Fruit fly (Drosophila melanogaster): ENCODE results near the gene CG15211.
A peak's percentile ranks its signal among the peaks of the same experiment; 100 is the strongest.

The CG15211 gene

DNA sequence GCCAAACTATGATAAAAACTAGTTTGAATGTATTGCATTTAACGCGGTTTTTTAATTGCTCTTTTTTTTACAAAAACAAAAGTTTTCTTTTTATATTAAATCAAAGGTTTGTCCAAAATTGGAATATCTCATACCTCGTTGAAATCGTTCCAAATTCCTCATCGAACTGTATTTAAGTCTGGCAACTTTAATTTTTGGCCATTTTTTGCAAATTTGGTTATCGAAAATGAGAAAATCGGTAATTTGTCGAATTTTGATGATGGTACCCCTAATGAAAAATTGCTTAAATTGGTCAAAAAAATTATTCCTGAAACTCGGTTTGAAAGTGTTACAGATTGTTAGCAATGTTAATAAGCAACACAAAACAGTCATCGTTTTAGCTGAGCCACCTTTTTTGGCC lies 15.0 kb downstream of the CG15211 start:
- no peak for TF ChIP-seq CG34406 (GFP tag; optimal IDR thresholded peaks at IDR 0.05)
- TF ChIP-seq Sox14 (GFP tag; optimal IDR thresholded peaks at IDR 0.05) = no peak
- no peak for TF ChIP-seq Met (GFP tag; optimal IDR thresholded peaks at IDR 0.05)
- no peak for TF ChIP-seq dac (GFP tag; optimal IDR thresholded peaks at IDR 0.05)
- TF ChIP-seq spab (GFP tag; optimal IDR thresholded peaks at IDR 0.05) = no peak
- no peak for TF ChIP-seq CG10631 (GFP tag; optimal IDR thresholded peaks at IDR 0.05)
- no peak for TF ChIP-seq CG9139 (GFP tag; optimal IDR thresholded peaks at IDR 0.05)
- no peak for TF ChIP-seq Ets21C (GFP tag; optimal IDR thresholded peaks at IDR 0.05)

DNA sequence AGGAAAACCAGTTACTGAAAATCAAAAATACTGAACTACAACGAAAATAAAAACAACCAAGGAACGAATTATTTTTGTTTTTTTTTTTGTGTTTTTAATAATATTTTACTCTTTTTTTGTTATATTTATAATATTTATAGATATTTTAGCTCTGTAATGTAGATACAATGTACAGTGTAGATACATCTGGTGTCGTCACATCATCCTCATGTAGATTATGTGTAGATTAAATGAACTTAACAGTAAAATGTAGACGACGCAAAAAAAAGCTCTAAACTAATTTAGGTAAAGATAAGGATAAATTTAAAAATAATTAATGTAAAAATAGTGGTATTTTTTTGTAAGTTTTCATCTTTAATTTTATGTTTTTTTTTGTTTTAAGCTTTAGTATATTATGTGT lies 16.9 kb downstream of the CG15211 start:
- TF ChIP-seq CG3919 (GFP tag; optimal IDR thresholded peaks at IDR 0.05) = no peak
- no peak for TF ChIP-seq CG6276 (GFP tag; optimal IDR thresholded peaks at IDR 0.05)

DNA sequence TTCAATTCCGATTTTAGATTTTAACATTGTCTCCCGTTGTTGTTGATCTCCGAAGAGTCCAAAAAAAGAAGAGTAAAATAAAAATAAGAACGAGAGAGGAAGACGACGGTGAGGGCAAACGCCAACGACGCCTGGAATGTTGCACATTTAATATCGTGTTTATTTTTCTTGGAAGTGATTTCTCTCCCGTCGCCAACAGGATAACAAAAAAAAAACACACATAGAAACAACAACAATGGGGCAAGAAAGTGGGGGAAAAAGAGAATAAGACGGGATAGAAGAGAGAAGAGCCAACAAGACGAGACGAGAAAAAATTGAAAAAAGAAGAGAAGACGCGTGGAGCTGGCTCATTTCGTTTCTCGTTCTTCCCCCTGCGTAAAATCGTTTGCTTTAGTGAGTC lies 28.7 kb downstream of the CG15211 start:
- TF ChIP-seq CG11762 (GFP tag; optimal IDR thresholded peaks at IDR 0.05; ENCODE audit: insufficient read depth) = no peak
- TF ChIP-seq topi (GFP tag; optimal IDR thresholded peaks at IDR 0.05) = no peak
- TF ChIP-seq CG3919 (GFP tag; optimal IDR thresholded peaks at IDR 0.05) = no peak

DNA sequence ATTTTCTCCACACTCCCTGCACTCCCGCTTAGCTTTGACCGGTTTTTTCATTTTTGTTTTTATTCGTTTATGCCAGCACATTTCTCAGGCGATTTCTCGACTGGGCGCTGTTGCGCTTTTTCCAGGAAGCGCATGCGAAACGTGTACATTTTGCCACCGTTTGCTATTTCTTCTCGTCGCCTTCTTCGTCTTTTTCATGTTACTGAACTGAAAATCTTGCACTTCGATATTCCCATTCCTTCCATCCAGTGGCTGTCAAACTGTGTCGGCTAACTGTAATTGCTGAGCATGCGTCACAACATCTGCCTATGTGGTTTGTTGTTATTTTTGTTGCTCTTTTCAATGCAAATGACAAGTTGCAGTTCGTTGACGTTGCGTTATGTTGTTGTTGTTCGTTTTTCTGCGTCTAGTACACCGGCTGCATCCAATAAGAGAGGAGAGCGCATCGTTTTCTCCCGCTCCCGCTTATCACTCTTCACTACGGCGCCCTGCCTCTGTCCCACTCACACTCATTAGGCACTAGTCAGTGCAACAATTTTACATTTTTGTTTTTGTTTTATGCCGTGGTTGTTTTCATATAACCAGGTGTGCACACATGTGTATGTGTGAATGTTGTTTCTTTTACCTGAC lies 29.6 kb downstream of the CG15211 start:
- TF ChIP-seq Lpt (GFP tag; optimal IDR thresholded peaks at IDR 0.05) (peak; percentile 32), Hr39 (GFP tag; optimal IDR thresholded peaks at IDR 0.05) (no peak), dsx (GFP tag; optimal IDR thresholded peaks at IDR 0.05; ENCODE audit: poor library complexity, severe bottlenecking) (peak; percentile 29), salr (GFP tag; optimal IDR thresholded peaks at IDR 0.05) (no peak), CG6163 (GFP tag; IDR thresholded peaks at IDR 0.05) (0 out of 3 replicates have a peak, but pooled peaks have one; percentile 8), Sox102F (GFP tag; optimal IDR thresholded peaks at IDR 0.05) (no peak), CG1621 (tag; optimal IDR thresholded peaks at IDR 0.05) (peak; percentile 11), Eip75B (GFP tag; optimal IDR thresholded peaks at IDR 0.05) (no peak), CG4318 (GFP tag; optimal IDR thresholded peaks at IDR 0.05) (no peak), ss (GFP tag; optimal IDR thresholded peaks at IDR 0.05) (no peak), Sox15 (GFP tag; optimal IDR thresholded peaks at IDR 0.05) (no peak), vri (GFP tag; optimal IDR thresholded peaks at IDR 0.05) (no peak), Hr4 (GFP tag; optimal IDR thresholded peaks at IDR 0.05) (no peak), eg (GFP tag; IDR thresholded peaks at IDR 0.05) (peak; percentile 6; the same call in 2 of the 3 replicates), net (GFP tag; optimal IDR thresholded peaks at IDR 0.05) (no peak), lz (GFP tag; optimal IDR thresholded peaks at IDR 0.05) (no peak)

DNA sequence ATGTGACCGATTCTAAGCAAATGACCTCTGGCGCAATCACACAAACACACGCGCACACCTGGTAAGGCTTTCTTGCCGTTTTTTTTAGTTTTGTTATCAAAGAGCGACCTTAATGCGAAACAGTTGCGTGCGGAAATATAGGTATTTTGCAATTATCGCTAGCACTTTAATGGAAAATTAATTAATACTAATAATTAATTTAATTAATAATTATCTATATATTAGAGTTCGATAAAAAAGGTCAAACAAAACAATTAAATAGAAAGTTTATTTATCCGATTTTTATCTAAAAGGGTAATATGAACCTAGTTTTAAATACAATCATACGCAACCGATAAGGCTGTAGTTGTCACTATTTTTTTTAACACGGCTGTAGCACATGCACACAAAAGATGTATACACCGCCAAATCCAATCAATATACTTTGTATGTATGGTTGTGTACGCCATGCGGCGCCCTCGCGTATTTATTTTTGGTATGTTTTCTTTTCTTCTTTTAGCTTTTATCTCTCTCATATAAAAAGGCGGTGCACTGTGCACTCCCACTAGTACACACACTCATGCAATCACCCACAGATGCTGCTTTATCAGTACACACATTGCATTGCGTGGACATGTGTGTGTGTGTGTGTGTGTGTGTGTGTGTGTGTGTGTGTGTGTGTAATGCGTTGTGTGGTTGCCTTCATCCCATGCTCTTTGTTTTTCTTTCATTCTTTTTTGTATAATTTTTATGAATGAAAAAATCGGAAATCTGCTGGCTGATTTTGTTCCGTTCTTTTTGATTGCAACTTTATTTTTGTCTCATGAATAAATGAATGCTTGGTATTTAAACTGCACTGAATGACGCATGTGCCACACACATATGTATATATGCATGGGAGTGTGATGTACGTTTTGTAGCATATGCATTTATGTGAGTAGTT lies 30.4 kb downstream of the CG15211 start:
- no peak for TF ChIP-seq Lpt (GFP tag; optimal IDR thresholded peaks at IDR 0.05)
- peak; percentile 65 for TF ChIP-seq CG8632 (GFP tag; optimal IDR thresholded peaks at IDR 0.05)
- peak; percentile 50; the same call in 1 of the 2 replicates for TF ChIP-seq Gug (GFP tag; IDR thresholded peaks at IDR 0.05)
- peak; percentile 37 for TF ChIP-seq Sox14 (GFP tag; optimal IDR thresholded peaks at IDR 0.05)
- peak; percentile 73 for TF ChIP-seq Eip78C (GFP tag)
- TF ChIP-seq cyc (GFP tag; optimal IDR thresholded peaks at IDR 0.05) = peak; percentile 12
- peak; percentile 32 for TF ChIP-seq fkh (GFP tag; optimal IDR thresholded peaks at IDR 0.05)
- TF ChIP-seq Hr4 (GFP tag; optimal IDR thresholded peaks at IDR 0.05) = peak; percentile 28
- peak; percentile 49 for TF ChIP-seq esn (GFP tag; optimal IDR thresholded peaks at IDR 0.05)
- peak; percentile 9 for TF ChIP-seq CG6808 (GFP tag; optimal IDR thresholded peaks at IDR 0.05)
- peak; percentile 21 for TF ChIP-seq CG7368 (GFP tag; optimal IDR thresholded peaks at IDR 0.05)
- no peak for TF ChIP-seq Eip93F (GFP tag; optimal IDR thresholded peaks at IDR 0.05)
- peak; percentile 7 to 47 for TF ChIP-seq ss (GFP tag; optimal IDR thresholded peaks at IDR 0.05)
- TF ChIP-seq CG8319 (GFP tag; optimal IDR thresholded peaks at IDR 0.05) = no peak
- TF ChIP-seq Ets21C (GFP tag; optimal IDR thresholded peaks at IDR 0.05) = no peak
- TF ChIP-seq fd85E (GFP tag; optimal IDR thresholded peaks at IDR 0.05) = no peak
- TF ChIP-seq CG11902 (GFP tag; optimal IDR thresholded peaks at IDR 0.05) = peak; percentile 11
- peak in 1 of 2 experiments; percentile 28 for TF ChIP-seq salr (GFP tag; optimal IDR thresholded peaks at IDR 0.05)
- no peak for TF ChIP-seq Sox102F (GFP tag; optimal IDR thresholded peaks at IDR 0.05)
- TF ChIP-seq Met (GFP tag; optimal IDR thresholded peaks at IDR 0.05) = peak; percentile 53
- TF ChIP-seq CG3919 (GFP tag; optimal IDR thresholded peaks at IDR 0.05) = peak; percentile 34
- no peak for TF ChIP-seq fd59A (GFP tag; optimal IDR thresholded peaks at IDR 0.05)
